Worm (Caenorhabditis elegans) whole organism, L1 larva: ENCODE data around the gene vps-33.1.

Source experiments
- ceh-63 ChIP-seq: fragments of 200-800 bp; sonication (Bioruptor generic); optimal IDR thresholded peaks from 2 replicates; lab custom pipeline; 2018; ENCODE audit warnings: mild to moderate bottlenecking, missing genetic modification characterization, missing compliant biosample characterization
- nhr-11 ChIP-seq: fragments of 150-350 bp; optimal IDR thresholded peaks from 2 replicates; lab custom pipeline; 2014; ENCODE audit warnings: missing biosample characterization, missing genetic modification characterization
- skn-1 ChIP-seq: fragments of 150-350 bp; optimal IDR thresholded peaks from 2 replicates; lab custom pipeline; 2014; ENCODE audit warnings: missing biosample characterization, missing genetic modification characterization
- tbx-2 ChIP-seq: sonication (generic microtip); optimal IDR thresholded peaks from 2 replicates; lab custom pipeline; 2016; ENCODE audit warnings: missing genetic modification characterization, missing compliant biosample characterization
- ztf-4 ChIP-seq: fragments of 150-350 bp; optimal IDR thresholded peaks from 2 replicates; lab custom pipeline; 2014; ENCODE audit warnings: missing biosample characterization, missing genetic modification characterization

- TF ChIP-seq ceh-63 (GFP tag; lab: Kevin White, UChicago) (no peak), ztf-4 (tag; lab: Kevin White, UChicago) (no peak), nhr-11 (tag; lab: Kevin White, UChicago) (no peak), skn-1 (tag; lab: Kevin White, UChicago) (no peak), tbx-2 (tag; lab: Kevin White, UChicago) (no peak)
These were observed 12.2 kb upstream of the vps-33.1 start, which contains the start of gene hadb-1 for ce11 chrIII:8688438-8688946.
